Worm (Caenorhabditis elegans) whole organism, L3 larva: ENCODE measurements around the gene cpg-19.
A peak's percentile ranks its signal among the peaks of the same experiment; 100 is the strongest.

Experiments
- R02D3.7 ChIP-seq: fragments of 150-350 bp; optimal IDR thresholded peaks from 2 replicates; lab custom pipeline; 2014; ENCODE audit warnings: missing biosample characterization, missing genetic modification characterization
- ZK546.5 ChIP-seq: sonication (generic microtip); optimal IDR thresholded peaks from 2 replicates; lab custom pipeline; 2017; ENCODE audit warnings: missing biosample characterization, missing genetic modification characterization
- aly-2 ChIP-seq: fragments of 150-350 bp; optimal IDR thresholded peaks from 2 replicates; lab custom pipeline; 2014; ENCODE audit warnings: missing biosample characterization, missing genetic modification characterization
- ama-1 ChIP-seq: fragments of 150-350 bp; optimal IDR thresholded peaks from 2 replicates; lab custom pipeline; 2018
- ceh-16 ChIP-seq: sonication (generic microtip); optimal IDR thresholded peaks from 2 replicates; lab custom pipeline; 2017; ENCODE audit warnings: missing biosample characterization, missing genetic modification characterization
- ceh-82 ChIP-seq: fragments of 150-350 bp; optimal IDR thresholded peaks from 2 replicates; lab custom pipeline; 2014; ENCODE audit warnings: missing biosample characterization, missing genetic modification characterization
- ceh-9 ChIP-seq: sonication (generic microtip); optimal IDR thresholded peaks from 2 replicates; lab custom pipeline; 2018; ENCODE audit warnings: missing biosample characterization, missing genetic modification characterization
- daf-12 ChIP-seq: fragments of 150-350 bp; optimal IDR thresholded peaks from 2 replicates; lab custom pipeline; 2014; ENCODE audit warnings: missing biosample characterization, missing genetic modification reagents, missing genetic modification characterization
- egl-27 ChIP-seq: sonication (generic microtip); optimal IDR thresholded peaks from 4 replicates; lab custom pipeline; 2017; ENCODE audit warnings: missing biosample characterization, missing genetic modification reagents, missing genetic modification characterization
- elt-1 ChIP-seq: fragments of 150-350 bp; optimal IDR thresholded peaks from 2 replicates; lab custom pipeline; 2014; ENCODE audit warnings: missing biosample characterization, missing genetic modification characterization
- elt-3 ChIP-seq, 3 experiments: fragments of 150-350 bp in 1 of 3; sonication (generic microtip) in 2 of 3; optimal IDR thresholded peaks; 2 replicates in 2 of 3; 4 replicates in 1 of 3; lab custom pipeline; 2014 to 2017; ENCODE audit warnings: missing biosample characterization in 3 of 3, missing genetic modification characterization in 3 of 3
- eor-1 ChIP-seq, 2 experiments: fragments of 150-350 bp; optimal IDR thresholded peaks; 2 replicates each; lab custom pipeline; 2014 to 2018; ENCODE audit warnings: missing biosample characterization in 2 of 2, missing genetic modification characterization in 2 of 2
- fkh-10 ChIP-seq: sonication (generic microtip); optimal IDR thresholded peaks from 2 replicates; lab custom pipeline; 2017; ENCODE audit warnings: missing biosample characterization, missing genetic modification reagents, missing genetic modification characterization
- fkh-2 ChIP-seq: fragments of 150-350 bp; optimal IDR thresholded peaks from 2 replicates; lab custom pipeline; 2014; ENCODE audit warnings: missing biosample characterization, missing genetic modification reagents, missing genetic modification characterization
- fos-1 ChIP-seq: fragments of 150-350 bp; optimal IDR thresholded peaks from 2 replicates; lab custom pipeline; 2014; ENCODE audit warnings: missing biosample characterization, missing genetic modification characterization
- hmg-11 ChIP-seq: sonication (generic microtip); optimal IDR thresholded peaks from 2 replicates; lab custom pipeline; 2016; ENCODE audit warnings: missing genetic modification characterization, missing compliant biosample characterization
- jun-1 ChIP-seq: fragments of 150-350 bp; optimal IDR thresholded peaks from 2 replicates; lab custom pipeline; 2014; ENCODE audit warnings: missing biosample characterization, missing genetic modification reagents, missing genetic modification characterization
- lin-39 ChIP-seq: fragments of 150-350 bp; optimal IDR thresholded peaks from 2 replicates; lab custom pipeline; 2018; ENCODE audit warnings: missing biosample characterization, missing genetic modification reagents, missing genetic modification characterization
- mdl-1 ChIP-seq: fragments of 150-350 bp; optimal IDR thresholded peaks from 2 replicates; lab custom pipeline; 2014; ENCODE audit warnings: missing biosample characterization, missing genetic modification characterization
- nhr-11 ChIP-seq: fragments of 150-350 bp; optimal IDR thresholded peaks from 2 replicates; lab custom pipeline; 2014; ENCODE audit warnings: missing biosample characterization, missing genetic modification characterization
- nhr-12 ChIP-seq: fragments of 150-350 bp; optimal IDR thresholded peaks from 2 replicates; lab custom pipeline; 2014; ENCODE audit warnings: missing biosample characterization, missing genetic modification characterization
- nhr-237 ChIP-seq: fragments of 150-350 bp; optimal IDR thresholded peaks from 2 replicates; lab custom pipeline; 2014; ENCODE audit warnings: missing biosample characterization, missing genetic modification characterization
- nhr-25 ChIP-seq: sonication (generic microtip); optimal IDR thresholded peaks from 2 replicates; lab custom pipeline; 2017; ENCODE audit warnings: missing biosample characterization, missing genetic modification characterization
- nhr-28 ChIP-seq: fragments of 150-350 bp; optimal IDR thresholded peaks from 2 replicates; lab custom pipeline; 2014; ENCODE audit warnings: missing biosample characterization, missing genetic modification characterization
- nhr-43 ChIP-seq: sonication (generic microtip); optimal IDR thresholded peaks from 2 replicates; lab custom pipeline; 2016; ENCODE audit warnings: mild to moderate bottlenecking, missing genetic modification characterization, missing compliant biosample characterization; ENCODE audit not compliant: poor library complexity, severe bottlenecking
- nhr-67 ChIP-seq: fragments of 150-350 bp; optimal IDR thresholded peaks from 2 replicates; lab custom pipeline; 2014; ENCODE audit warnings: missing biosample characterization, missing genetic modification characterization
- nhr-76 ChIP-seq: fragments of 150-350 bp; sonication (generic microtip); optimal IDR thresholded peaks from 5 replicates; lab custom pipeline; 2014; ENCODE audit warnings: missing biosample characterization, missing genetic modification characterization
- nhr-77 ChIP-seq: fragments of 150-350 bp; optimal IDR thresholded peaks from 2 replicates; lab custom pipeline; 2014; ENCODE audit warnings: missing biosample characterization, missing genetic modification characterization
- pha-4 ChIP-seq: fragments of 150-350 bp; optimal IDR thresholded peaks from 2 replicates; lab custom pipeline; 2014; ENCODE audit warnings: missing biosample characterization, missing genetic modification reagents, missing genetic modification characterization
- pqm-1 ChIP-seq: fragments of 150-350 bp; optimal IDR thresholded peaks from 2 replicates; lab custom pipeline; 2017; ENCODE audit warnings: missing biosample characterization, missing genetic modification characterization, inconsistent platforms
- skn-1 ChIP-seq: fragments of 150-350 bp; optimal IDR thresholded peaks from 2 replicates; lab custom pipeline; 2014; ENCODE audit warnings: missing biosample characterization, missing genetic modification characterization
- snpc-4 ChIP-seq: fragments of 150-350 bp; optimal IDR thresholded peaks from 2 replicates; lab custom pipeline; 2014; ENCODE audit warnings: missing biosample characterization, missing genetic modification characterization
- unc-39 ChIP-seq: sonication (generic microtip); optimal IDR thresholded peaks from 4 replicates; lab custom pipeline; 2017; ENCODE audit warnings: missing biosample characterization, missing genetic modification characterization
- zag-1 ChIP-seq: fragments of 150-350 bp; optimal IDR thresholded peaks from 2 replicates; lab custom pipeline; 2014; ENCODE audit warnings: missing biosample characterization, missing genetic modification characterization
- ztf-11 ChIP-seq: fragments of 150-350 bp; optimal IDR thresholded peaks from 2 replicates; lab custom pipeline; 2014; ENCODE audit warnings: missing biosample characterization, missing genetic modification characterization
- ztf-4 ChIP-seq: fragments of 150-350 bp; optimal IDR thresholded peaks from 2 replicates; lab custom pipeline; 2014; ENCODE audit warnings: missing biosample characterization, missing genetic modification characterization

The cpg-19 gene

ce11 chrX:16621467-16621866 lies at the start of gene cpg-19:
Gene cpg-19 (plus strand): TSS chrX:16621807.
- TF ChIP-seq nhr-76 (tag; lab: Kevin White, UChicago) (no peak), jun-1 (tag; lab: Kevin White, UChicago) (no peak), R02D3.7 (tag; lab: Kevin White, UChicago) (no peak), fkh-2 (tag; lab: Kevin White, UChicago) (no peak), nhr-43 (no peak), fkh-10 (no peak), ZK546.5 (no peak), ceh-16 (tag; lab: Kevin White, UChicago) (no peak), unc-39 (tag; lab: Kevin White, UChicago) (no peak), nhr-11 (no peak), nhr-12 (tag; lab: Kevin White, UChicago) (no peak), nhr-28 (no peak), fos-1 (tag; lab: Kevin White, UChicago) (no peak), ama-1 (no peak), elt-3 (tag; optimal IDR thresholded peaks at IDR 0.05; lab: Kevin White, UChicago) (no peak), pqm-1 (tag; lab: Kevin White, UChicago) (no peak), nhr-67 (no peak), ceh-9 (tag; lab: Kevin White, UChicago) (no peak), elt-1 (tag; lab: Kevin White, UChicago) (no peak), lin-39 (no peak)

- TF ChIP-seq hmg-11 (tag; lab: Kevin White, UChicago), result no peak
- no peak for TF ChIP-seq nhr-43
- TF ChIP-seq mdl-1, result no peak
- TF ChIP-seq ceh-9 (tag; lab: Kevin White, UChicago), result no peak
- TF ChIP-seq ztf-4 (tag; lab: Kevin White, UChicago), result no peak
- no peak for TF ChIP-seq pqm-1 (tag; lab: Kevin White, UChicago)
- TF ChIP-seq ceh-82 (tag; lab: Kevin White, UChicago), result no peak
- TF ChIP-seq nhr-67, result no peak
- TF ChIP-seq nhr-25 (tag; lab: Kevin White, UChicago), result no peak
- no peak for TF ChIP-seq nhr-77 (tag; lab: Kevin White, UChicago)
- no peak for TF ChIP-seq ceh-16 (tag; lab: Kevin White, UChicago)
- no peak for TF ChIP-seq ztf-11 (tag; lab: Kevin White, UChicago)
- TF ChIP-seq zag-1 (tag; lab: Kevin White, UChicago), result no peak
- TF ChIP-seq ama-1, result no peak
- TF ChIP-seq egl-27 (tag; lab: Kevin White, UChicago), result no peak
- no peak for TF ChIP-seq fkh-10
- TF ChIP-seq eor-1 (tag; optimal IDR thresholded peaks at IDR 0.05; lab: Kevin White, UChicago), result no peak
- no peak for TF ChIP-seq fos-1 (tag; lab: Kevin White, UChicago)
- TF ChIP-seq unc-39 (tag; lab: Kevin White, UChicago), result no peak
- TF ChIP-seq fkh-2 (tag; lab: Kevin White, UChicago), result no peak
Measured at ce11 chrX:16571877-16572276, 49.7 kb upstream of the cpg-19 start.

ce11 chrX:16574303-16574702 lies 47.3 kb upstream of the cpg-19 start:
- TF ChIP-seq ceh-9 (tag; lab: Kevin White, UChicago) (no peak), snpc-4 (tag; lab: Kevin White, UChicago) (no peak), fkh-2 (tag; lab: Kevin White, UChicago) (no peak), skn-1 (tag; lab: Kevin White, UChicago) (no peak), ztf-4 (tag; lab: Kevin White, UChicago) (no peak), nhr-237 (no peak)

- no peak for TF ChIP-seq lin-39
- TF ChIP-seq skn-1 (tag; lab: Kevin White, UChicago), result no peak
- no peak for TF ChIP-seq ama-1
- no peak for TF ChIP-seq snpc-4 (tag; lab: Kevin White, UChicago)
- no peak for TF ChIP-seq aly-2 (tag; lab: Kevin White, UChicago)
- TF ChIP-seq, all 47 proteins: peak for 0
Measured at ce11 chrX:16575262-16575661, 46.3 kb upstream of the cpg-19 start.

ce11 chrX:16579303-16579795 lies 42.3 kb upstream of the cpg-19 start, which contains the start of gene ser-1:
Gene ser-1 (plus strand): TSS chrX:16579745.
- TF ChIP-seq pha-4 (tag; lab: Kevin White, UChicago) (peak; percentile 21), daf-12 (tag; lab: Kevin White, UChicago) (no peak)
- TF ChIP-seq, all 47 proteins: peak for 1
